Worm (Caenorhabditis elegans) whole organism, early embryonic: ENCODE data around the gene F35E8.10.

ENCODE experiments used
- B0310.2 ChIP-seq: sonication (generic microtip); optimal IDR thresholded peaks from 2 replicates; lab custom pipeline; 2016; ENCODE audit warnings: mild to moderate bottlenecking, missing genetic modification characterization, missing compliant biosample characterization
- F13C5.2 ChIP-seq: sonication (generic microtip); optimal IDR thresholded peaks from 2 replicates; lab custom pipeline; 2017; ENCODE audit warnings: mild to moderate bottlenecking, missing genetic modification characterization, inconsistent platforms, missing compliant biosample characterization
- aly-1 ChIP-seq: sonication (generic microtip); optimal IDR thresholded peaks from 2 replicates; lab custom pipeline; 2016; ENCODE audit warnings: missing genetic modification characterization, missing compliant biosample characterization
- ama-1 ChIP-seq: fragments of 150-350 bp; optimal IDR thresholded peaks from 2 replicates; lab custom pipeline; 2014
- ceh-13 ChIP-seq: fragments of 200-800 bp; sonication (Bioruptor generic); optimal IDR thresholded peaks from 2 replicates; lab custom pipeline; 2018; ENCODE audit warnings: mild to moderate bottlenecking, missing genetic modification characterization, missing compliant biosample characterization
- ceh-36 ChIP-seq: sonication (generic microtip); optimal IDR thresholded peaks from 2 replicates; lab custom pipeline; 2016; ENCODE audit warnings: missing genetic modification characterization, inconsistent platforms, missing compliant biosample characterization
- ets-7 ChIP-seq: sonication (generic microtip); optimal IDR thresholded peaks from 2 replicates; lab custom pipeline; 2016; ENCODE audit warnings: missing genotype, missing genetic modification characterization, missing compliant biosample characterization
- flt-1 ChIP-seq: fragments of 200-800 bp; sonication (Bioruptor generic); IDR thresholded peaks from 2 replicates; pipeline ENCODE4 v1.3.6; 2022; ENCODE audit warnings: missing genetic modification characterization, missing compliant biosample characterization
- hmbx-1 ChIP-seq: sonication (generic microtip); optimal IDR thresholded peaks from 2 replicates; lab custom pipeline; 2016; ENCODE audit warnings: mild to moderate bottlenecking, missing genetic modification characterization, missing compliant biosample characterization
- hmg-4 ChIP-seq: fragments of 200-800 bp; sonication (Bioruptor generic); optimal IDR thresholded peaks from 2 replicates; lab custom pipeline; 2018; ENCODE audit warnings: mild to moderate bottlenecking, missing genetic modification characterization, missing compliant biosample characterization
- hnd-1 ChIP-seq: sonication (generic microtip); optimal IDR thresholded peaks from 2 replicates; lab custom pipeline; 2016; ENCODE audit warnings: missing genetic modification characterization, missing compliant biosample characterization
- pes-1 ChIP-seq: fragments of 200-800 bp; sonication (Bioruptor generic); IDR thresholded peaks from 2 replicates; pipeline ENCODE4 v1.3.6; 2022; ENCODE audit warnings: missing genetic modification reagents, missing genetic modification characterization, missing compliant biosample characterization
- scrt-1 ChIP-seq: fragments of 200-800 bp; sonication (Bioruptor generic); IDR thresholded peaks from 2 replicates; pipeline ENCODE4 v1.3.6; 2022; ENCODE audit warnings: missing genetic modification characterization, missing compliant biosample characterization
- sea-1 ChIP-seq: fragments of 200-800 bp; sonication (Bioruptor generic); conservative IDR thresholded peaks from 2 replicates; pipeline ENCODE4 v1.3.6; 2022; ENCODE audit warnings: missing genetic modification characterization, missing compliant biosample characterization
- tbx-11 ChIP-seq: fragments of 200-800 bp; sonication (Bioruptor generic); IDR thresholded peaks from 2 replicates; pipeline ENCODE4 v1.3.6; 2022; ENCODE audit warnings: missing genetic modification characterization, missing compliant biosample characterization
- tbx-37 ChIP-seq: fragments of 200-800 bp; sonication (Bioruptor generic); conservative IDR thresholded peaks from 2 replicates; pipeline ENCODE4 v1.3.6; 2022; ENCODE audit warnings: missing genetic modification reagents, missing genetic modification characterization, missing compliant biosample characterization
- tra-4 ChIP-seq: sonication (generic microtip); optimal IDR thresholded peaks from 2 replicates; lab custom pipeline; 2017; ENCODE audit warnings: missing genetic modification characterization, missing compliant biosample characterization

F35E8.10 gene

ce11 chrV:15896671-15897070 is 23.5 kb downstream of the F35E8.10 start, which contains the start of gene nhr-213:
Gene nhr-213, minus strand, starts transcription at chrV:15896771.
- TF ChIP-seq tbx-37 (GFP tag; lab: Robert Waterston, UW) (no peak), tbx-11 (GFP tag; lab: Robert Waterston, UW) (no peak), ceh-13 (GFP tag; lab: Kevin White, UChicago) (no peak), ceh-36 (tag; lab: Kevin White, UChicago) (no peak), scrt-1 (GFP tag; lab: Robert Waterston, UW) (no peak), hmbx-1 (tag; lab: Kevin White, UChicago) (no peak), ets-7 (tag; lab: Kevin White, UChicago) (no peak), B0310.2 (no peak), hnd-1 (tag; lab: Kevin White, UChicago) (no peak)

ce11 chrV:15892696-15893095 is 27.5 kb downstream of the F35E8.10 start, which contains the start of gene T06C12.11:
Gene T06C12.11, plus strand, starts transcription at chrV:15892996.
- TF ChIP-seq ama-1 (no peak), hnd-1 (tag; lab: Kevin White, UChicago) (no peak), tbx-37 (GFP tag; lab: Robert Waterston, UW) (no peak), aly-1 (tag; lab: Kevin White, UChicago) (no peak), flt-1 (GFP tag; lab: Robert Waterston, UW) (no peak), sea-1 (GFP tag; lab: Robert Waterston, UW) (no peak), ceh-36 (tag; lab: Kevin White, UChicago) (no peak), tbx-11 (GFP tag; lab: Robert Waterston, UW) (no peak), B0310.2 (no peak), ceh-13 (GFP tag; lab: Kevin White, UChicago) (no peak), hmg-4 (GFP tag; lab: Kevin White, UChicago) (no peak), ets-7 (tag; lab: Kevin White, UChicago) (no peak), scrt-1 (GFP tag; lab: Robert Waterston, UW) (no peak), tra-4 (tag; lab: Kevin White, UChicago) (no peak)

DNA sequence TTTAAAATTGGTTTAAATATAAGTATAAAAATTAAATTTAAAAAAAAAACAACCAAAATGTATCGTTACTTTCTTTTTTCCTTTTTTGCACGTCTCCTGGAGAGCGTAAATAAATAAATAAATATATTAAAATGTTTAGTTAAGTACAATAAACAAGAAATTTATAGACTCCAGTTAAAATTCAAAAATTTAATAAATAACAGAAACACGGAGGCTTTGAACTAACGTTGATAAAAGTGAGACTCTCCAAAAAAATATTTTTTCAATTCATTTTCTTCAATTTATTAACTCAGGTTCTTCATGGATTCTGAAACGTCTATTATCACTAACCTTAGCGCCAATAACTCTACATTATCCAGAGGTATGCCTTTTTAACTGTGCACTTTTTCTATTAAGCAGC is 28.4 kb downstream of the F35E8.10 start, which contains the start of gene T06C12.12:
TSS of gene T06C12.12 (plus strand) at position 301 of the 400 bp plus-strand sequence.
- TF ChIP-seq flt-1 (GFP tag; lab: Robert Waterston, UW) (no peak), aly-1 (tag; lab: Kevin White, UChicago) (no peak), tra-4 (tag; lab: Kevin White, UChicago) (no peak), ama-1 (no peak), ceh-13 (GFP tag; lab: Kevin White, UChicago) (no peak)

ce11 chrV:15891279-15891678 is 28.9 kb downstream of the F35E8.10 start:
- TF ChIP-seq hmg-4 (GFP tag; lab: Kevin White, UChicago) (no peak), ceh-36 (tag; lab: Kevin White, UChicago) (no peak), scrt-1 (GFP tag; lab: Robert Waterston, UW) (no peak), ceh-13 (GFP tag; lab: Kevin White, UChicago) (no peak), sea-1 (GFP tag; lab: Robert Waterston, UW) (no peak), tbx-11 (GFP tag; lab: Robert Waterston, UW) (no peak), tra-4 (tag; lab: Kevin White, UChicago) (no peak), pes-1 (no peak), tbx-37 (GFP tag; lab: Robert Waterston, UW) (no peak), ama-1 (no peak), B0310.2 (no peak), ets-7 (tag; lab: Kevin White, UChicago) (no peak), aly-1 (tag; lab: Kevin White, UChicago) (no peak), F13C5.2 (tag; lab: Kevin White, UChicago) (no peak), flt-1 (GFP tag; lab: Robert Waterston, UW) (no peak), hmbx-1 (tag; lab: Kevin White, UChicago) (no peak), hnd-1 (tag; lab: Kevin White, UChicago) (no peak)

ce11 chrV:15890115-15890514 is 30.1 kb downstream of the F35E8.10 start:
- no peak for TF ChIP-seq pes-1
- TF ChIP-seq hmg-4 (GFP tag; lab: Kevin White, UChicago), result no peak
- no peak for TF ChIP-seq ceh-13 (GFP tag; lab: Kevin White, UChicago)
- no peak for TF ChIP-seq scrt-1 (GFP tag; lab: Robert Waterston, UW)
- TF ChIP-seq hnd-1 (tag; lab: Kevin White, UChicago), result no peak
- TF ChIP-seq F13C5.2 (tag; lab: Kevin White, UChicago), result no peak
- TF ChIP-seq ama-1, result no peak
- no peak for TF ChIP-seq flt-1 (GFP tag; lab: Robert Waterston, UW)
- no peak for TF ChIP-seq hmbx-1 (tag; lab: Kevin White, UChicago)
- no peak for TF ChIP-seq aly-1 (tag; lab: Kevin White, UChicago)
- no peak for TF ChIP-seq tbx-11 (GFP tag; lab: Robert Waterston, UW)
- TF ChIP-seq sea-1 (GFP tag; lab: Robert Waterston, UW), result no peak
- no peak for TF ChIP-seq tra-4 (tag; lab: Kevin White, UChicago)
- no peak for TF ChIP-seq tbx-37 (GFP tag; lab: Robert Waterston, UW)
- no peak for TF ChIP-seq ets-7 (tag; lab: Kevin White, UChicago)
- no peak for TF ChIP-seq ceh-36 (tag; lab: Kevin White, UChicago)
- no peak for TF ChIP-seq B0310.2

DNA sequence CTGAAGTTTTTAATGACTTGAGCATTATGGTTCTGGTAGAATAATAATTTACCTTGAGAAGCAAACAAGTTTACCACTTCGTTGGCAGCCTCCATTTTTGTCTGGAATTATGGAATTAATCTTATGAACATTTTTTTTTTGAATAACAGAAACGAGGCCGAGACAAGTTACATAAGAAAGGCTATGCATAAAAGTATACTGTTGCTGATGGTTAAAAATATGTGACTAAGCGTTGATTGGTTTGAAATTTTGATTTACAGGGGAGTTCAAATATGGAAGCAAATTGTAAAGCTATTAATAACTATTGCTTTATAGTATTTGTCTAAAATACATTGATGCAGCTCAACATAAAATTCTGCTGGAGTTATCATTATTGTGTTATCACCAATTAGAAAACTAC is 31.4 kb downstream of the F35E8.10 start, which contains the start of gene cgt-1:
TSS of gene cgt-1 (minus strand) at position 101 of the 400 bp plus-strand sequence.
- TF ChIP-seq ceh-36 (tag; lab: Kevin White, UChicago) (no peak), B0310.2 (no peak), tbx-11 (GFP tag; lab: Robert Waterston, UW) (no peak), ets-7 (tag; lab: Kevin White, UChicago) (no peak), aly-1 (tag; lab: Kevin White, UChicago) (no peak), tra-4 (tag; lab: Kevin White, UChicago) (no peak), hmg-4 (GFP tag; lab: Kevin White, UChicago) (no peak), pes-1 (no peak), flt-1 (GFP tag; lab: Robert Waterston, UW) (no peak), scrt-1 (GFP tag; lab: Robert Waterston, UW) (no peak), ceh-13 (GFP tag; lab: Kevin White, UChicago) (no peak), hnd-1 (tag; lab: Kevin White, UChicago) (no peak), F13C5.2 (tag; lab: Kevin White, UChicago) (no peak)
